Fruit fly (Drosophila melanogaster) whole organism, pupa: Measurements from ENCODE around the gene CG9132.

Experiments used
- CG10348 ChIP-seq: fragments of 200-800 bp; sonication (Bioruptor generic); IDR thresholded peaks from 2 replicates; pipeline ENCODE4 v1.3.6; 2022; ENCODE audit warnings: missing biosample characterization, missing genetic modification characterization
- CG12605 ChIP-seq: fragments of 200-800 bp; sonication (Bioruptor generic); IDR thresholded peaks from 2 replicates; pipeline ENCODE4 v1.3.6; 2022; ENCODE audit warnings: missing biosample characterization, missing genetic modification characterization
- CG13204 ChIP-seq: fragments of 200-800 bp; sonication (Bioruptor generic); optimal IDR thresholded peaks from 2 replicates; lab custom pipeline; 2018; ENCODE audit warnings: missing biosample characterization, mild to moderate bottlenecking, missing genetic modification characterization, moderate library complexity
- CG14655 ChIP-seq: fragments of 200-800 bp; sonication (Bioruptor generic); optimal IDR thresholded peaks from 3 replicates; lab custom pipeline; 2017; ENCODE audit warnings: mild to moderate bottlenecking, missing biosample characterization, missing genetic modification reagents, missing genetic modification characterization
- CG15710 ChIP-seq: fragments of 200-800 bp; sonication (Bioruptor generic); optimal IDR thresholded peaks from 2 replicates; lab custom pipeline; 2018; ENCODE audit warnings: missing biosample characterization, mild to moderate bottlenecking, missing genetic modification characterization, moderate library complexity
- CG17806 ChIP-seq: fragments of 200-800 bp; sonication (Bioruptor generic); optimal IDR thresholded peaks from 2 replicates; lab custom pipeline; 2018; ENCODE audit warnings: missing biosample characterization, mild to moderate bottlenecking, missing genetic modification characterization, moderate library complexity
- CG32121 ChIP-seq: fragments of 200-800 bp; sonication (Bioruptor generic); IDR thresholded peaks from 2 replicates; pipeline ENCODE4 v1.3.6; 2022; ENCODE audit warnings: missing biosample characterization, missing genetic modification characterization
- CG34367 ChIP-seq: fragments of 200-800 bp; sonication (Bioruptor generic); optimal IDR thresholded peaks from 2 replicates; lab custom pipeline; 2018; ENCODE audit warnings: missing biosample characterization, mild to moderate bottlenecking, missing genetic modification characterization
- CG4496 ChIP-seq: fragments of 200-800 bp; sonication (Bioruptor generic); IDR thresholded peaks from 3 replicates; pipeline ENCODE4 v1.3.6; 2022; ENCODE audit warnings: missing biosample characterization, missing genetic modification characterization
- CG8159 ChIP-seq: fragments of 200-800 bp; sonication (Bioruptor generic); optimal IDR thresholded peaks from 3 replicates; lab custom pipeline; 2018; ENCODE audit warnings: missing biosample characterization, mild to moderate bottlenecking, missing genetic modification characterization, moderate library complexity
- CG8301 ChIP-seq: fragments of 200-800 bp; sonication (Bioruptor generic); optimal IDR thresholded peaks from 2 replicates; lab custom pipeline; 2018; ENCODE audit warnings: missing biosample characterization, mild to moderate bottlenecking, missing genetic modification characterization
- CG9948 ChIP-seq: fragments of 200-800 bp; sonication (Bioruptor generic); optimal IDR thresholded peaks from 2 replicates; lab custom pipeline; 2018; ENCODE audit warnings: missing biosample characterization, mild to moderate bottlenecking, missing genetic modification characterization, moderate library complexity
- D1 ChIP-seq: fragments of 200-800 bp; sonication (Bioruptor generic); optimal IDR thresholded peaks from 2 replicates; lab custom pipeline; 2018; ENCODE audit warnings: missing biosample characterization, mild to moderate bottlenecking, missing genetic modification characterization, moderate library complexity
- EcR ChIP-seq: fragments of 200-800 bp; sonication (Bioruptor generic); optimal IDR thresholded peaks from 3 replicates; lab custom pipeline; 2019; ENCODE audit warnings: missing biosample characterization, missing genetic modification characterization, mild to moderate bottlenecking, moderate library complexity, missing genetic modification reagents
- Ets98B ChIP-seq: fragments of 200-800 bp; sonication (Bioruptor generic); IDR thresholded peaks from 2 replicates; pipeline ENCODE4 v1.3.6; 2022; ENCODE audit warnings: missing biosample characterization, missing genetic modification characterization
- Pif1A ChIP-seq: fragments of 200-800 bp; sonication (Bioruptor generic); optimal IDR thresholded peaks from 3 replicates; lab custom pipeline; 2016; ENCODE audit warnings: missing biosample characterization, missing genetic modification characterization
- Pif1B ChIP-seq: fragments of 200-800 bp; sonication (Bioruptor generic); optimal IDR thresholded peaks from 3 replicates; lab custom pipeline; 2016; ENCODE audit warnings: missing biosample characterization, missing genetic modification characterization
- Snoo ChIP-seq: fragments of 200-800 bp; sonication (Bioruptor generic); optimal IDR thresholded peaks from 3 replicates; lab custom pipeline; 2017; ENCODE audit warnings: missing biosample characterization, mild to moderate bottlenecking, missing genetic modification characterization, inconsistent platforms
- fd96Ca ChIP-seq: fragments of 200-800 bp; sonication (Bioruptor generic); IDR thresholded peaks from 3 replicates; pipeline ENCODE4 v1.3.6; 2022; ENCODE audit warnings: missing biosample characterization, missing genetic modification characterization
- gl ChIP-seq: fragments of 200-800 bp; sonication (Bioruptor generic); optimal IDR thresholded peaks from 2 replicates; lab custom pipeline; 2018; ENCODE audit warnings: missing biosample characterization, mild to moderate bottlenecking, missing genetic modification characterization

The CG9132 gene

dm6 chrX:16839905-16840304, 39.4 kb upstream of the CG9132 start:
- TF ChIP-seq CG17806 (tag; lab: Kevin White, UChicago) (no peak), D1 (tag; lab: Kevin White, UChicago) (peak; percentile 39)

- TF ChIP-seq CG32121 (GFP tag; lab: Robert Waterston, UW) (no peak), EcR (GFP tag; lab: Kevin White, UChicago) (no peak), Ets98B (GFP tag; lab: Robert Waterston, UW) (no peak), CG17806 (tag; lab: Kevin White, UChicago) (no peak), CG8301 (tag; lab: Kevin White, UChicago) (peak; percentile 4), CG10348 (no peak), Pif1A (GFP tag; lab: Kevin White, UChicago) (no peak), CG14655 (GFP tag; lab: Kevin White, UChicago) (peak; percentile 3), Snoo (tag; lab: Kevin White, UChicago) (no peak), fd96Ca (GFP tag; lab: Robert Waterston, UW) (no peak), CG34367 (no peak)
These were observed 38.5 kb upstream of the CG9132 start for dm6 chrX:16839033-16839432.

- TF ChIP-seq fd96Ca (GFP tag; lab: Robert Waterston, UW) (0 out of 3 replicates have a peak, but pooled peaks have one; percentile 24), CG13204 (GFP tag; lab: Kevin White, UChicago) (no peak)
- TF ChIP-seq, all 21 proteins: peak for 1
These were observed 37.2 kb upstream of the CG9132 start for dm6 chrX:16837588-16838178.

- TF ChIP-seq CG14655 (GFP tag; lab: Kevin White, UChicago): peak; percentile 30
- TF ChIP-seq EcR (GFP tag; lab: Kevin White, UChicago): peak; percentile 42
- no peak for TF ChIP-seq CG8159 (tag; lab: Kevin White, UChicago)
- TF ChIP-seq Pif1A (GFP tag; lab: Kevin White, UChicago): no peak
These were observed 36.4 kb upstream of the CG9132 start for dm6 chrX:16836805-16837333.

- TF ChIP-seq fd96Ca (GFP tag; lab: Robert Waterston, UW): no peak
- 0 out of 3 replicates have a peak, but pooled peaks have one; percentile 22 for TF ChIP-seq CG4496
- no peak for TF ChIP-seq CG8301 (tag; lab: Kevin White, UChicago)
- TF ChIP-seq CG14655 (GFP tag; lab: Kevin White, UChicago): no peak
- peak; percentile 19 for TF ChIP-seq CG13204 (GFP tag; lab: Kevin White, UChicago)
- TF ChIP-seq EcR (GFP tag; lab: Kevin White, UChicago): peak; percentile 65
- no peak for TF ChIP-seq CG8159 (tag; lab: Kevin White, UChicago)
- TF ChIP-seq Ets98B (GFP tag; lab: Robert Waterston, UW): no peak; the same call in 1 of the 2 replicates
These were observed 35.7 kb upstream of the CG9132 start for dm6 chrX:16836091-16836799.

- peak; percentile 21 for TF ChIP-seq EcR (GFP tag; lab: Kevin White, UChicago)
- no peak for TF ChIP-seq CG9948
- no peak for TF ChIP-seq D1 (tag; lab: Kevin White, UChicago)
- no peak for TF ChIP-seq CG8159 (tag; lab: Kevin White, UChicago)
- no peak for TF ChIP-seq CG15710
- TF ChIP-seq CG4496: peak; percentile 47; the same call in 1 of the 3 replicates
- no peak for TF ChIP-seq CG34367
- TF ChIP-seq Pif1A (GFP tag; lab: Kevin White, UChicago): no peak
- peak; percentile 37; the same call in 1 of the 2 replicates for TF ChIP-seq CG12605 (GFP tag; lab: Robert Waterston, UW)
- no peak for TF ChIP-seq Pif1B (GFP tag; lab: Kevin White, UChicago)
- no peak for TF ChIP-seq fd96Ca (GFP tag; lab: Robert Waterston, UW)
- no peak for TF ChIP-seq Snoo (tag; lab: Kevin White, UChicago)
- TF ChIP-seq CG8301 (tag; lab: Kevin White, UChicago): no peak
- TF ChIP-seq CG14655 (GFP tag; lab: Kevin White, UChicago): no peak
- no peak for TF ChIP-seq CG17806 (tag; lab: Kevin White, UChicago)
- TF ChIP-seq CG32121 (GFP tag; lab: Robert Waterston, UW): no peak; the same call in 1 of the 2 replicates
- TF ChIP-seq gl: peak; percentile 14
- TF ChIP-seq CG13204 (GFP tag; lab: Kevin White, UChicago): peak; percentile 29
- TF ChIP-seq Ets98B (GFP tag; lab: Robert Waterston, UW): peak; percentile 12; the same call in 1 of the 2 replicates
These were observed 34.8 kb upstream of the CG9132 start, which contains the start of the genes CG13004 and CG46306 for dm6 chrX:16835304-16835703. TSS of gene CG13004 (minus strand) at chrX:16835520. TSS of gene CG46306 (minus strand) at chrX:16835520.
